Fruit fly (Drosophila melanogaster) whole organism, embryonic: Measurements from ENCODE around the gene prd1.

ENCODE experiments used
- Asciz ChIP-seq: fragments of 200-800 bp; sonication (Bioruptor generic); optimal IDR thresholded peaks from 2 replicates; lab custom pipeline; 2017; ENCODE audit warnings: missing biosample characterization, mild to moderate bottlenecking, missing genetic modification characterization, missing genetic modification reagents
- B-H2 ChIP-seq: fragments of 200-800 bp; sonication (Bioruptor generic); optimal IDR thresholded peaks from 2 replicates; lab custom pipeline; 2018; ENCODE audit warnings: missing biosample characterization, mild to moderate bottlenecking, missing genetic modification characterization
- CG10321 ChIP-seq: fragments of 200-800 bp; sonication (Bioruptor generic); IDR thresholded peaks from 2 replicates; pipeline ENCODE4 v1.3.6; 2022; ENCODE audit warnings: missing biosample characterization, missing genetic modification characterization
- CG10543 ChIP-seq: fragments of 200-800 bp; sonication (Bioruptor generic); optimal IDR thresholded peaks from 3 replicates; lab custom pipeline; 2017; ENCODE audit warnings: missing biosample characterization, mild to moderate bottlenecking, missing genetic modification characterization, moderate library complexity
- CG11504 ChIP-seq: fragments of 200-800 bp; sonication (Bioruptor generic); optimal IDR thresholded peaks from 3 replicates; lab custom pipeline; 2019; ENCODE audit warnings: missing biosample characterization, mild to moderate bottlenecking, missing genetic modification characterization, moderate library complexity
- CG12104 ChIP-seq: fragments of 200-800 bp; sonication (Bioruptor generic); optimal IDR thresholded peaks from 3 replicates; lab custom pipeline; 2016; ENCODE audit warnings: missing biosample characterization, missing genetic modification characterization
- CG12769 ChIP-seq: fragments of 200-800 bp; sonication (Bioruptor generic); optimal IDR thresholded peaks from 2 replicates; lab custom pipeline; 2019; ENCODE audit warnings: missing biosample characterization, mild to moderate bottlenecking, missing genetic modification characterization, moderate library complexity
- CG13296 ChIP-seq: fragments of 200-800 bp; sonication (Bioruptor generic); optimal IDR thresholded peaks from 3 replicates; lab custom pipeline; 2018; ENCODE audit warnings: missing biosample characterization, mild to moderate bottlenecking, missing genetic modification characterization
- CG15073 ChIP-seq: fragments of 200-800 bp; sonication (Bioruptor generic); optimal IDR thresholded peaks from 2 replicates; lab custom pipeline; 2016; ENCODE audit warnings: missing biosample characterization, missing genetic modification characterization
- CG15601 ChIP-seq: fragments of 200-800 bp; sonication (Bioruptor generic); optimal IDR thresholded peaks from 3 replicates; lab custom pipeline; 2019; ENCODE audit warnings: missing biosample characterization, mild to moderate bottlenecking, missing genetic modification characterization, moderate library complexity
- CG1602 ChIP-seq: fragments of 200-800 bp; sonication (Bioruptor generic); optimal IDR thresholded peaks from 3 replicates; lab custom pipeline; 2016; ENCODE audit warnings: missing biosample characterization, missing genetic modification characterization
- CG1647 ChIP-seq: fragments of 200-800 bp; sonication (Bioruptor generic); optimal IDR thresholded peaks from 3 replicates; lab custom pipeline; 2016; ENCODE audit warnings: missing biosample characterization, missing genetic modification characterization
- CG16815 ChIP-seq: fragments of 200-800 bp; sonication (Bioruptor generic); optimal IDR thresholded peaks from 3 replicates; lab custom pipeline; 2017; ENCODE audit warnings: missing biosample characterization, mild to moderate bottlenecking, missing genetic modification characterization
- CG18011 ChIP-seq: fragments of 200-800 bp; sonication (Bioruptor generic); optimal IDR thresholded peaks from 2 replicates; lab custom pipeline; 2017; ENCODE audit warnings: missing biosample characterization, missing genetic modification characterization, mild to moderate bottlenecking, moderate library complexity, missing genotype
- CG2129 ChIP-seq: fragments of 200-800 bp; sonication (Bioruptor generic); IDR thresholded peaks from 2 replicates; pipeline ENCODE4 v1.3.6; 2022; ENCODE audit warnings: missing biosample characterization, missing genetic modification characterization; ENCODE audit not compliant: partially characterized antibody
- CG2199 ChIP-seq: fragments of 200-800 bp; sonication (Bioruptor generic); IDR thresholded peaks from 3 replicates; pipeline ENCODE4 v1.3.6; 2022; ENCODE audit warnings: missing biosample characterization, missing genetic modification characterization
- CG31388 ChIP-seq: fragments of 200-800 bp; sonication (Bioruptor generic); optimal IDR thresholded peaks from 2 replicates; lab custom pipeline; 2016; ENCODE audit warnings: missing biosample characterization, missing genetic modification characterization
- CG31441 ChIP-seq: fragments of 200-800 bp; sonication (Bioruptor generic); IDR thresholded peaks from 2 replicates; pipeline ENCODE4 v1.3.6; 2022; ENCODE audit warnings: missing biosample characterization, missing genetic modification characterization
- CG43689 ChIP-seq: fragments of 200-800 bp; sonication (Bioruptor generic); IDR thresholded peaks from 2 replicates; pipeline ENCODE4 v1.3.6; 2022; ENCODE audit warnings: missing biosample characterization, missing genetic modification characterization
- CG4617 ChIP-seq: fragments of 200-800 bp; sonication (Bioruptor generic); optimal IDR thresholded peaks from 3 replicates; lab custom pipeline; 2016; ENCODE audit warnings: missing biosample characterization, missing genetic modification characterization, borderline replicate concordance
- CG6689 ChIP-seq: fragments of 200-800 bp; sonication (Bioruptor generic); IDR thresholded peaks from 2 replicates; pipeline ENCODE4 v1.3.6; 2022; ENCODE audit warnings: missing biosample characterization, missing genetic modification characterization
- CG8359 ChIP-seq: fragments of 200-800 bp; sonication (Bioruptor generic); optimal IDR thresholded peaks from 2 replicates; lab custom pipeline; 2017; ENCODE audit warnings: missing biosample characterization, mild to moderate bottlenecking, missing genetic modification characterization, borderline replicate concordance
- CG8765 ChIP-seq: fragments of 200-800 bp; sonication (Bioruptor generic); IDR thresholded peaks from 2 replicates; pipeline ENCODE4 v1.3.6; 2022; ENCODE audit warnings: missing biosample characterization, missing genetic modification characterization
- CG9437 ChIP-seq: fragments of 200-800 bp; sonication (Bioruptor generic); optimal IDR thresholded peaks from 2 replicates; lab custom pipeline; 2018; ENCODE audit warnings: missing biosample characterization, mild to moderate bottlenecking, missing genetic modification characterization
- CG9797 ChIP-seq: fragments of 200-800 bp; sonication (Bioruptor generic); optimal IDR thresholded peaks from 3 replicates; lab custom pipeline; 2018; ENCODE audit warnings: missing biosample characterization, mild to moderate bottlenecking, missing genetic modification characterization
- Dll ChIP-seq: fragments of 200-800 bp; sonication (Bioruptor generic); IDR thresholded peaks from 4 replicates; pipeline ENCODE4 v1.3.6; 2022; ENCODE audit warnings: missing biosample characterization, missing genetic modification characterization; ENCODE audit not compliant: partially characterized antibody
- E2f2 ChIP-seq: fragments of 200-800 bp; sonication (Bioruptor generic); IDR thresholded peaks from 2 replicates; pipeline ENCODE4 v1.3.6; 2022; ENCODE audit warnings: missing biosample characterization, missing genetic modification characterization
- H2.0 ChIP-seq: fragments of 200-800 bp; sonication (Bioruptor generic); IDR thresholded peaks from 2 replicates; pipeline ENCODE4 v1.3.6; 2022; ENCODE audit warnings: missing biosample characterization, missing genetic modification characterization
- MBD-R2 ChIP-seq: fragments of 200-800 bp; sonication (Bioruptor generic); IDR thresholded peaks from 2 replicates; pipeline ENCODE4 v1.3.6; 2022; ENCODE audit warnings: missing biosample characterization, missing genetic modification characterization
- Six4 ChIP-seq: fragments of 200-800 bp; sonication (Bioruptor generic); optimal IDR thresholded peaks from 2 replicates; lab custom pipeline; 2016; ENCODE audit warnings: missing biosample characterization, missing genetic modification characterization
- Ssrp ChIP-seq: fragments of 200-800 bp; sonication (Bioruptor generic); optimal IDR thresholded peaks from 2 replicates; lab custom pipeline; 2018; ENCODE audit warnings: missing biosample characterization, mild to moderate bottlenecking, missing genetic modification characterization, moderate library complexity
- ato ChIP-seq: fragments of 200-800 bp; sonication (Bioruptor generic); IDR thresholded peaks from 2 replicates; pipeline ENCODE4 v1.3.6; 2022; ENCODE audit warnings: missing biosample characterization, missing genetic modification characterization; ENCODE audit not compliant: partially characterized antibody
- chn ChIP-seq: fragments of 200-800 bp; sonication (Bioruptor generic); optimal IDR thresholded peaks from 2 replicates; lab custom pipeline; 2016; ENCODE audit warnings: missing biosample characterization, missing genetic modification characterization
- croc ChIP-seq: fragments of 200-800 bp; sonication (Bioruptor generic); conservative IDR thresholded peaks from 3 replicates; pipeline ENCODE4 v1.3.6; 2022; ENCODE audit warnings: missing biosample characterization, missing genetic modification characterization
- cwo ChIP-seq: fragments of 200-800 bp; sonication (Bioruptor generic); optimal IDR thresholded peaks from 3 replicates; lab custom pipeline; 2017; ENCODE audit warnings: missing biosample characterization, missing genetic modification characterization, mild to moderate bottlenecking, moderate library complexity, missing genetic modification reagents
- danr ChIP-seq: fragments of 200-800 bp; sonication (Bioruptor generic); IDR thresholded peaks from 2 replicates; pipeline ENCODE4 v1.3.6; 2022; ENCODE audit warnings: missing biosample characterization, missing genetic modification characterization
- ind ChIP-seq: fragments of 200-800 bp; sonication (Bioruptor generic); optimal IDR thresholded peaks from 3 replicates; lab custom pipeline; 2016; ENCODE audit warnings: missing biosample characterization, missing genetic modification characterization
- nom ChIP-seq: fragments of 200-800 bp; sonication (Bioruptor generic); optimal IDR thresholded peaks from 2 replicates; lab custom pipeline; 2017; ENCODE audit warnings: missing biosample characterization, missing genetic modification characterization, mild to moderate bottlenecking, moderate library complexity, missing genetic modification reagents
- odd ChIP-seq: fragments of 200-800 bp; sonication (Bioruptor generic); optimal IDR thresholded peaks from 2 replicates; lab custom pipeline; 2017; ENCODE audit warnings: missing biosample characterization, mild to moderate bottlenecking, missing genetic modification characterization
- pita ChIP-seq: fragments of 200-800 bp; sonication (Bioruptor generic); optimal IDR thresholded peaks from 2 replicates; lab custom pipeline; 2017; ENCODE audit warnings: missing biosample characterization, mild to moderate bottlenecking, missing genetic modification characterization
- pnt ChIP-seq: fragments of 200-800 bp; sonication (Bioruptor generic); optimal IDR thresholded peaks from 3 replicates; lab custom pipeline; 2016; ENCODE audit warnings: missing biosample characterization, missing genetic modification characterization
- ro ChIP-seq: fragments of 200-800 bp; sonication (Bioruptor generic); IDR thresholded peaks from 2 replicates; pipeline ENCODE4 v1.3.6; 2022; ENCODE audit warnings: missing biosample characterization, missing genetic modification characterization
- sd ChIP-seq: fragments of 200-800 bp; sonication (Bioruptor generic); optimal IDR thresholded peaks from 3 replicates; lab custom pipeline; 2018; ENCODE audit warnings: missing biosample characterization, mild to moderate bottlenecking, missing genetic modification characterization, moderate library complexity
- sens ChIP-seq: fragments of 200-800 bp; sonication (Bioruptor generic); peaks from one replicate; lab custom pipeline; 2016; ENCODE audit warnings: missing biosample characterization, missing genetic modification characterization
- slp2 ChIP-seq: fragments of 200-800 bp; sonication (Bioruptor generic); optimal IDR thresholded peaks from 2 replicates; lab custom pipeline; 2016; ENCODE audit warnings: missing biosample characterization, missing genetic modification characterization
- stwl ChIP-seq: fragments of 200-800 bp; sonication (Bioruptor generic); optimal IDR thresholded peaks from 3 replicates; lab custom pipeline; 2018; ENCODE audit warnings: missing biosample characterization, mild to moderate bottlenecking, missing genetic modification characterization, moderate library complexity
- tna ChIP-seq: fragments of 200-800 bp; sonication (Bioruptor generic); IDR thresholded peaks from 2 replicates; pipeline ENCODE4 v1.3.6; 2022; ENCODE audit warnings: missing biosample characterization, missing genetic modification characterization; ENCODE audit not compliant: partially characterized antibody
- wdn ChIP-seq: fragments of 200-800 bp; sonication (Bioruptor generic); IDR thresholded peaks from 2 replicates; pipeline ENCODE4 v1.3.6; 2022; ENCODE audit warnings: missing biosample characterization, missing genetic modification characterization

The prd1 gene

DNA sequence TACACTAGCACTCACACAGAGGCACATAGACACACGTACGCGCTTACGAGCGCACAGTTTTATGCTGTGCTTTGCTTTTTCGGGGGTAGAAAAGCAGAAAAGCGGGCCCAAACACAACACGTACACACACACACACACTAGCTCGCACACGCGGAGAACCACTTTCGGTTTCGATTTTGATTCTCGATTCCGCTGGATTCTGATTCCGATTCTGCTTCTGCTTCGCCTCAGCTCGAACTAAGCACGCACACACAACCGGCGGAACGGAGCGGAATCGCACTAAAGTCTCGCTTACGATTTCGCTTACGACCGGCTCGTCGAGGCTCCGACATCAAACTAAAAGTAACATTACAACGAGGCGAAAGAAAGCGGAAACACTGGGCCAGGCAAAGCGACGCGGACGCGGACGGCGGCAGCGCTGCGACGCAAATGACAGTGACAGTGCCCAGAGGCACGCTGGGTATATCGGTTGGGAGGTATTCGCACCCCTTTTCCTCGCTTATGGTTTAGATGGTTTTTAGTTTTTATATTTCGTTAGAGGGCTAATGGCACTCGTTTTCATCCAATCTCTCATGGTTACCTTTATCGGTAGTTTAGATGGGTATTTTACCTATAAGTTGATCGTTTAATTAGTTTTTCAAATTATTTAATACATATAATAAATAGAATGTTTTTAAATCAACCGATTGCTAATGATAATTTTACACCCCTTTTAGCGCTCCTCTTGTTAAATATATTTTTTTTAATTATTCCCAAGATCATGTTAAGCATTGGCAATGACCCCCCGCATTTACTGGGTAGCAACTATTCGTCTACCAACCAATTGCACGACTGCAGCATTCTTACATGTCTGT, 8.6 kb downstream of the prd1 start (continued):
- no peak for TF ChIP-seq wdn (GFP tag; lab: Robert Waterston, UW)
- TF ChIP-seq CG31388 (GFP tag; lab: Kevin White, UChicago), result no peak
- TF ChIP-seq CG11504 (tag; lab: Kevin White, UChicago), result peak; percentile 76
- peak; percentile 33 for TF ChIP-seq CG8359 (GFP tag; lab: Kevin White, UChicago)
- peak; percentile 52 for TF ChIP-seq chn (GFP tag; lab: Kevin White, UChicago)
- TF ChIP-seq odd (GFP tag; lab: Kevin White, UChicago), result peak; percentile 76
- peak; percentile 80 for TF ChIP-seq CG15601
- no peak for TF ChIP-seq ro (GFP tag; lab: Robert Waterston, UW)
- TF ChIP-seq MBD-R2, result 0 out of 2 replicates have a peak, but pooled peaks have one; percentile 8
- TF ChIP-seq Ssrp (tag; lab: Kevin White, UChicago), result peak; percentile 72
- TF ChIP-seq CG31441, result peak; percentile 83
- peak; percentile 34 for TF ChIP-seq H2.0 (GFP tag; lab: Robert Waterston, UW)
- TF ChIP-seq stwl (tag; lab: Kevin White, UChicago), result no peak
- TF ChIP-seq CG13296 (GFP tag; lab: Kevin White, UChicago), result peak; percentile 41
- no peak for TF ChIP-seq CG9797
- peak; percentile 77 for TF ChIP-seq sd
- peak; percentile 61 for TF ChIP-seq Six4 (GFP tag; lab: Kevin White, UChicago)
- peak; percentile 94 for TF ChIP-seq sens (GFP tag; lab: Kevin White, UChicago)
- TF ChIP-seq danr, result peak; percentile 48
- TF ChIP-seq Dll, result peak; percentile 33; the same call in 1 of the 4 replicates
- TF ChIP-seq CG12104, result peak; percentile 83
- no peak for TF ChIP-seq pita (GFP tag; lab: Kevin White, UChicago)
- TF ChIP-seq CG10321 (GFP tag; lab: Robert Waterston, UW), result no peak; the same call in 1 of the 2 replicates
- peak; percentile 40 for TF ChIP-seq pnt (GFP tag; lab: Kevin White, UChicago)
- TF ChIP-seq Asciz, result peak; percentile 77
- peak; percentile 28 for TF ChIP-seq ind
- no peak for TF ChIP-seq CG8765
- TF ChIP-seq CG1602 (GFP tag; lab: Kevin White, UChicago), result peak; percentile 58
- TF ChIP-seq B-H2 (GFP tag; lab: Kevin White, UChicago), result no peak
- TF ChIP-seq CG2199 (GFP tag; lab: Robert Waterston, UW), result peak; percentile 95
- TF ChIP-seq CG6689 (GFP tag; lab: Robert Waterston, UW), result peak; percentile 33; the same call in 1 of the 2 replicates
- peak; percentile 5 for TF ChIP-seq CG1647
- TF ChIP-seq CG10543 (GFP tag; lab: Kevin White, UChicago), result peak; percentile 73
- TF ChIP-seq slp2 (GFP tag; lab: Kevin White, UChicago), result no peak
- TF ChIP-seq cwo (GFP tag; lab: Kevin White, UChicago), result peak; percentile 41
- TF ChIP-seq CG2129 (GFP tag; lab: Robert Waterston, UW), result no peak
- TF ChIP-seq croc (GFP tag; lab: Robert Waterston, UW), result no peak; the same call in 2 of the 3 replicates
- peak; percentile 82 for TF ChIP-seq CG16815 (GFP tag; lab: Kevin White, UChicago)
- TF ChIP-seq CG12769 (tag; lab: Kevin White, UChicago), result peak; percentile 76
- peak; percentile 37 for TF ChIP-seq CG18011
- peak; percentile 33 for TF ChIP-seq CG15073 (GFP tag; lab: Kevin White, UChicago)
- peak; percentile 27 for TF ChIP-seq CG4617
- TF ChIP-seq tna, result no peak
- TF ChIP-seq E2f2, result peak; percentile 7; the same call in 1 of the 2 replicates
- peak; percentile 59; the same call in 1 of the 2 replicates for TF ChIP-seq ato
- TF ChIP-seq nom (GFP tag; lab: Kevin White, UChicago), result peak; percentile 10
- peak; percentile 82 for TF ChIP-seq CG9437 (GFP tag; lab: Kevin White, UChicago)
- TF ChIP-seq CG43689 (GFP tag; lab: Robert Waterston, UW), result no peak
